Worm (Caenorhabditis elegans) whole organism, L1 larva: ENCODE data around the gene srg-69.

ENCODE experiments used
- C34B4.2 ChIP-seq: sonication (generic microtip); optimal IDR thresholded peaks from 2 replicates; lab custom pipeline; 2017; ENCODE audit warnings: mild to moderate bottlenecking, missing genetic modification characterization, missing compliant biosample characterization
- F16B12.6 ChIP-seq: fragments of 150-350 bp; optimal IDR thresholded peaks from 2 replicates; lab custom pipeline; 2014; ENCODE audit warnings: missing biosample characterization, missing genetic modification characterization
- aha-1 ChIP-seq: fragments of 150-350 bp; optimal IDR thresholded peaks from 2 replicates; lab custom pipeline; 2014; ENCODE audit warnings: missing biosample characterization, missing genetic modification characterization
- ama-1 ChIP-seq: fragments of 150-350 bp; optimal IDR thresholded peaks from 2 replicates; lab custom pipeline; 2014
- blmp-1 ChIP-seq: fragments of 150-350 bp; optimal IDR thresholded peaks from 2 replicates; lab custom pipeline; 2014; ENCODE audit warnings: missing biosample characterization, missing genetic modification characterization
- ceh-63 ChIP-seq: fragments of 200-800 bp; sonication (Bioruptor generic); optimal IDR thresholded peaks from 2 replicates; lab custom pipeline; 2018; ENCODE audit warnings: mild to moderate bottlenecking, missing genetic modification characterization, missing compliant biosample characterization
- ceh-90 ChIP-seq: sonication (generic microtip); optimal IDR thresholded peaks from 2 replicates; lab custom pipeline; 2016; ENCODE audit warnings: missing genetic modification characterization, missing compliant biosample characterization
- dpl-1 ChIP-seq, 3 experiments: fragments of 150-350 bp in 2 of 3; sonication (generic microtip) in 1 of 3; optimal IDR thresholded peaks; 2 replicates each; lab custom pipeline; 2014 to 2017; ENCODE audit warnings: missing biosample characterization in 3 of 3, missing genetic modification characterization in 3 of 3, missing genetic modification reagents in 3 of 3
- dsc-1 ChIP-seq: sonication (generic microtip); optimal IDR thresholded peaks from 2 replicates; lab custom pipeline; 2016; ENCODE audit warnings: mild to moderate bottlenecking, missing genetic modification characterization, missing compliant biosample characterization
- efl-1 ChIP-seq, 4 experiments: fragments of 150-350 bp; optimal IDR thresholded peaks in 3 of 4; peaks in 1 of 4; 1 replicate in 1 of 4; 2 replicates in 3 of 4; lab custom pipeline; 2014; ENCODE audit warnings: missing biosample characterization in 2 of 4, missing genetic modification characterization in 2 of 4, missing genetic modification reagents in 2 of 4
- efl-3 ChIP-seq: fragments of 200-800 bp; sonication (Bioruptor generic); optimal IDR thresholded peaks from 2 replicates; lab custom pipeline; 2018; ENCODE audit warnings: mild to moderate bottlenecking, missing genetic modification characterization, missing compliant biosample characterization
- egl-13 ChIP-seq: sonication (generic microtip); optimal IDR thresholded peaks from 2 replicates; lab custom pipeline; 2016; ENCODE audit warnings: missing genotype, missing genetic modification reagents, missing genetic modification characterization, missing compliant biosample characterization
- egl-27 ChIP-seq, 2 experiments: fragments of 150-350 bp in 1 of 2; sonication (generic microtip); optimal IDR thresholded peaks; 3 replicates each; lab custom pipeline; 2017 to 2018; ENCODE audit warnings: missing biosample characterization in 2 of 2, missing genetic modification characterization in 2 of 2, missing genetic modification reagents in 2 of 2
- elt-2 ChIP-seq: sonication (generic microtip); optimal IDR thresholded peaks from 2 replicates; lab custom pipeline; 2016; ENCODE audit warnings: missing genetic modification characterization, mild to moderate bottlenecking, inconsistent platforms, missing compliant biosample characterization, missing genetic modification reagents
- fkh-10 ChIP-seq: sonication (generic microtip); optimal IDR thresholded peaks from 2 replicates; lab custom pipeline; 2017; ENCODE audit warnings: missing biosample characterization, missing genetic modification reagents, missing genetic modification characterization
- fkh-4 ChIP-seq: sonication (generic microtip); optimal IDR thresholded peaks from 2 replicates; lab custom pipeline; 2016; ENCODE audit warnings: missing compliant biosample characterization, missing genetic modification characterization, borderline replicate concordance
- fkh-8 ChIP-seq: sonication (generic microtip); optimal IDR thresholded peaks from 2 replicates; lab custom pipeline; 2016; ENCODE audit warnings: mild to moderate bottlenecking, missing genetic modification characterization, missing compliant biosample characterization
- grh-1 ChIP-seq: fragments of 200-800 bp; sonication (Bioruptor generic); IDR thresholded peaks from 2 replicates; pipeline ENCODE4 v1.3.6; 2022; ENCODE audit warnings: missing genetic modification reagents, missing genetic modification characterization, missing compliant biosample characterization
- hlh-17 ChIP-seq: fragments of 200-800 bp; sonication (Bioruptor generic); optimal IDR thresholded peaks from 2 replicates; lab custom pipeline; 2018; ENCODE audit warnings: missing genetic modification characterization, mild to moderate bottlenecking, missing compliant biosample characterization, moderate library complexity, borderline replicate concordance
- lin-14 ChIP-seq: fragments of 200-800 bp; sonication (Bioruptor generic); optimal IDR thresholded peaks from 2 replicates; lab custom pipeline; 2018; ENCODE audit warnings: mild to moderate bottlenecking, missing genetic modification characterization, moderate library complexity, missing compliant biosample characterization
- lin-15B ChIP-seq: fragments of 150-350 bp; sonication (generic microtip); optimal IDR thresholded peaks from 3 replicates; lab custom pipeline; 2014; ENCODE audit warnings: missing biosample characterization, missing genetic modification characterization
- lin-35 ChIP-seq, 2 experiments: fragments of 150-350 bp; optimal IDR thresholded peaks; 2 replicates each; lab custom pipeline; 2014; ENCODE audit warnings: missing biosample characterization in 2 of 2, missing genetic modification characterization in 2 of 2, missing genetic modification reagents in 2 of 2
- lir-3 ChIP-seq: sonication (generic microtip); optimal IDR thresholded peaks from 2 replicates; lab custom pipeline; 2016; ENCODE audit warnings: mild to moderate bottlenecking, missing genetic modification characterization, moderate library complexity, missing compliant biosample characterization; ENCODE audit not compliant: poor library complexity
- lsy-2 ChIP-seq, 2 experiments: fragments of 150-350 bp; optimal IDR thresholded peaks; 2 replicates each; lab custom pipeline; 2014; ENCODE audit warnings: missing biosample characterization in 2 of 2, missing genetic modification characterization in 2 of 2
- mab-9 ChIP-seq: fragments of 200-800 bp; sonication (Bioruptor generic); IDR thresholded peaks from 2 replicates; pipeline ENCODE4 v1.3.6; 2022; ENCODE audit warnings: missing genetic modification reagents, missing genetic modification characterization, missing compliant biosample characterization
- mef-2 ChIP-seq: fragments of 150-350 bp; optimal IDR thresholded peaks from 2 replicates; lab custom pipeline; 2014; ENCODE audit warnings: missing biosample characterization, missing genetic modification characterization
- nhr-19 ChIP-seq: fragments of 200-800 bp; sonication (Bioruptor generic); conservative IDR thresholded peaks from 2 replicates; pipeline ENCODE4 v1.3.6; 2022; ENCODE audit warnings: missing genetic modification characterization, missing compliant biosample characterization
- nhr-28 ChIP-seq: fragments of 150-350 bp; optimal IDR thresholded peaks from 2 replicates; lab custom pipeline; 2014; ENCODE audit warnings: missing biosample characterization, missing genetic modification characterization
- nhr-47 ChIP-seq: sonication (generic microtip); optimal IDR thresholded peaks from 2 replicates; lab custom pipeline; 2016; ENCODE audit warnings: mild to moderate bottlenecking, missing genetic modification characterization, moderate library complexity, missing compliant biosample characterization
- nhr-71 ChIP-seq: sonication (generic microtip); optimal IDR thresholded peaks from 2 replicates; lab custom pipeline; 2016; ENCODE audit warnings: mild to moderate bottlenecking, missing genetic modification characterization, moderate library complexity, missing compliant biosample characterization
- nhr-77 ChIP-seq: fragments of 150-350 bp; optimal IDR thresholded peaks from 2 replicates; lab custom pipeline; 2014; ENCODE audit warnings: missing biosample characterization, missing genetic modification characterization
- pax-3 ChIP-seq: fragments of 200-800 bp; sonication (Bioruptor generic); optimal IDR thresholded peaks from 2 replicates; lab custom pipeline; 2018; ENCODE audit warnings: mild to moderate bottlenecking, missing genetic modification characterization, moderate library complexity, missing compliant biosample characterization
- rnt-1 ChIP-seq: sonication (generic microtip); optimal IDR thresholded peaks from 2 replicates; lab custom pipeline; 2016; ENCODE audit warnings: mild to moderate bottlenecking, missing genetic modification characterization, moderate library complexity, missing compliant biosample characterization
- snpc-4 ChIP-seq: fragments of 150-350 bp; optimal IDR thresholded peaks from 2 replicates; lab custom pipeline; 2014; ENCODE audit warnings: missing biosample characterization, missing genetic modification characterization
- snu-23 ChIP-seq: sonication (generic microtip); optimal IDR thresholded peaks from 2 replicates; lab custom pipeline; 2016; ENCODE audit warnings: missing genetic modification characterization, missing compliant biosample characterization
- unc-98 ChIP-seq: fragments of 200-800 bp; sonication (Bioruptor generic); IDR thresholded peaks from 2 replicates; pipeline ENCODE4 v1.3.6; 2022; ENCODE audit warnings: missing genetic modification characterization, missing compliant biosample characterization
- zip-4 ChIP-seq: fragments of 200-800 bp; sonication (Bioruptor generic); optimal IDR thresholded peaks from 2 replicates; lab custom pipeline; 2018; ENCODE audit warnings: mild to moderate bottlenecking, missing genetic modification characterization, moderate library complexity, missing compliant biosample characterization

The srg-69 gene

ce11 chrII:5340672-5341568 lies 14.6 kb upstream of the srg-69 start (continued):
- TF ChIP-seq aha-1 (tag; lab: Kevin White, UChicago) (no peak), egl-27 (tag; optimal IDR thresholded peaks at IDR 0.05; lab: Kevin White, UChicago) (no peak), hlh-17 (no peak), F16B12.6 (tag; lab: Kevin White, UChicago) (no peak), dsc-1 (tag; lab: Kevin White, UChicago) (no peak), grh-1 (GFP tag; lab: Robert Waterston, UW) (no peak), nhr-77 (tag; lab: Kevin White, UChicago) (no peak), unc-98 (GFP tag; lab: Robert Waterston, UW) (no peak), fkh-4 (tag; lab: Kevin White, UChicago) (no peak), elt-2 (tag; lab: Kevin White, UChicago) (no peak), mef-2 (tag; lab: Kevin White, UChicago) (no peak), C34B4.2 (tag; lab: Kevin White, UChicago) (no peak), snpc-4 (tag; lab: Kevin White, UChicago) (no peak), efl-1 (optimal IDR thresholded peaks at IDR 0.05; lab: Kevin White, UChicago) (no peak), efl-1 (GFP tag; optimal IDR thresholded peaks at IDR 0.05 in 1 of 2; lab: Kevin White, UChicago) (no peak), fkh-10 (no peak), rnt-1 (no peak), zip-4 (GFP tag; lab: Kevin White, UChicago) (no peak), dpl-1 (GFP tag; optimal IDR thresholded peaks at IDR 0.05; lab: Kevin White, UChicago) (no peak), ama-1 (lab: Kevin White, UChicago) (peak; percentile 44)

DNA sequence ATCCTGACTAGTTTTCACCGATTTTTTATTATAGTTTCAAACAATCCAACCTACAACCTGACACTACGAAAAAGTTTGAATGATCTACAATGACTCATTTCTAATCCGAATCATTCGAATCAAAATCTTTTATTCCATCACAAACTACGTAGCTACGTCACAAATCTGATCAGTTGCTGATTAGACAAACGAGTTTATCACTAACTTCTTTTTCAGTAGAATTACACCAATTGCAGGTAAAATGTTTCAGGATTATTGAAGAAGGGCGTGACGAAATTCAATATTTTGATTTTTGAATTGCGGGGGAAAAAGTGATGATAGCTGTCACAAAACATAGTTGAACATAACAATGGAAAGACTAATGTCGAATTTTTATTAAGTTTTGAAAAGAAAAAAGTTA lies 13.9 kb upstream of the srg-69 start:
- TF ChIP-seq fkh-8 (tag; lab: Kevin White, UChicago) (peak; percentile 43), nhr-47 (tag; lab: Kevin White, UChicago) (peak; percentile 40), efl-1 (optimal IDR thresholded peaks at IDR 0.05; lab: Kevin White, UChicago) (no peak), efl-1 (GFP tag; optimal IDR thresholded peaks at IDR 0.05 in 1 of 2; lab: Kevin White, UChicago) (peak in 1 of 2 experiments; percentile 67), dsc-1 (tag; lab: Kevin White, UChicago) (peak; percentile 95), nhr-28 (tag; lab: Kevin White, UChicago) (no peak), hlh-17 (no peak), nhr-71 (tag; lab: Kevin White, UChicago) (peak; percentile 32)

- TF ChIP-seq nhr-19 (no peak), mab-9 (GFP tag; lab: Robert Waterston, UW) (no peak), efl-1 (optimal IDR thresholded peaks at IDR 0.05; lab: Kevin White, UChicago) (no peak), efl-1 (GFP tag; optimal IDR thresholded peaks at IDR 0.05 in 1 of 2; lab: Kevin White, UChicago) (no peak), lir-3 (tag; lab: Kevin White, UChicago) (no peak), lin-14 (GFP tag; lab: Kevin White, UChicago) (peak; percentile 4), lin-15B (tag; lab: Kevin White, UChicago) (no peak), rnt-1 (peak; percentile 5), pax-3 (tag; lab: Kevin White, UChicago) (no peak), egl-27 (tag; optimal IDR thresholded peaks at IDR 0.05; lab: Kevin White, UChicago) (no peak), efl-3 (GFP tag; lab: Kevin White, UChicago) (no peak), lin-35 (GFP tag; optimal IDR thresholded peaks at IDR 0.05; lab: Kevin White, UChicago) (peak in 1 of 2 experiments; percentile 13), blmp-1 (tag; lab: Kevin White, UChicago) (no peak), ceh-63 (GFP tag; lab: Kevin White, UChicago) (no peak), ceh-90 (tag; lab: Kevin White, UChicago) (no peak), lsy-2 (tag; optimal IDR thresholded peaks at IDR 0.05; lab: Kevin White, UChicago) (no peak), egl-13 (tag; lab: Kevin White, UChicago) (no peak), snu-23 (GFP tag; lab: Kevin White, UChicago) (no peak), nhr-71 (tag; lab: Kevin White, UChicago) (peak; percentile 5)
Observed at ce11 chrII:5342412-5342811, 13.1 kb upstream of the srg-69 start.
